Worm (Caenorhabditis elegans) whole organism, L4 larva: ENCODE data around the gene F35A5.8.
A peak's percentile ranks its signal among the peaks of the same experiment; 100 is the strongest.

Experiments
- D1046.2 ChIP-seq: fragments of 200-800 bp; sonication (Bioruptor generic); IDR thresholded peaks from 2 replicates; pipeline ENCODE4 v1.3.6; 2022; ENCODE audit warnings: missing genetic modification characterization, missing compliant biosample characterization
- ZK337.2 ChIP-seq: fragments of 200-800 bp; sonication (Bioruptor generic); IDR thresholded peaks from 2 replicates; pipeline ENCODE4 v1.3.6; 2022; ENCODE audit warnings: missing genetic modification reagents, missing genetic modification characterization, missing compliant biosample characterization
- ZK546.5 ChIP-seq, 2 experiments: sonication (generic microtip); optimal IDR thresholded peaks; 2 replicates each; lab custom pipeline; 2017; ENCODE audit warnings: missing biosample characterization in 2 of 2, missing genetic modification characterization in 2 of 2
- ceh-44 ChIP-seq: fragments of 200-800 bp; sonication (Bioruptor generic); IDR thresholded peaks from 2 replicates; pipeline ENCODE4 v1.3.6; 2022; ENCODE audit warnings: missing genetic modification reagents, missing genetic modification characterization, missing compliant biosample characterization
- ceh-62 ChIP-seq: sonication (generic microtip); optimal IDR thresholded peaks from 2 replicates; lab custom pipeline; 2017; ENCODE audit warnings: missing biosample characterization, missing genetic modification characterization
- ctbp-1 ChIP-seq: fragments of 200-800 bp; sonication (Bioruptor generic); IDR thresholded peaks from 2 replicates; pipeline ENCODE4 v1.3.6; 2022; ENCODE audit warnings: missing genetic modification reagents, missing genetic modification characterization, missing compliant biosample characterization
- daf-19 ChIP-seq: fragments of 200-800 bp; sonication (Bioruptor generic); conservative IDR thresholded peaks from 2 replicates; pipeline ENCODE4 v1.3.6; 2022; ENCODE audit warnings: missing genetic modification characterization, missing compliant biosample characterization
- dmd-8 ChIP-seq: fragments of 200-800 bp; sonication (Bioruptor generic); IDR thresholded peaks from 2 replicates; pipeline ENCODE4 v1.3.6; 2022; ENCODE audit warnings: missing genetic modification characterization, missing compliant biosample characterization
- dpl-1 ChIP-seq: fragments of 150-350 bp; optimal IDR thresholded peaks from 2 replicates; lab custom pipeline; 2014; ENCODE audit warnings: missing biosample characterization, missing genetic modification reagents, missing genetic modification characterization
- duxl-1 ChIP-seq: sonication (generic microtip); optimal IDR thresholded peaks from 2 replicates; lab custom pipeline; 2016; ENCODE audit warnings: mild to moderate bottlenecking, missing genetic modification characterization, moderate library complexity, missing compliant biosample characterization; ENCODE audit not compliant: poor library complexity
- egl-27 ChIP-seq: sonication (generic microtip); optimal IDR thresholded peaks from 3 replicates; lab custom pipeline; 2017; ENCODE audit warnings: missing biosample characterization, missing genetic modification reagents, missing genetic modification characterization
- egl-43 ChIP-seq: fragments of 200-800 bp; sonication (Bioruptor generic); IDR thresholded peaks from 2 replicates; pipeline ENCODE4 v1.3.6; 2022; ENCODE audit warnings: missing genetic modification reagents, missing genetic modification characterization, missing compliant biosample characterization
- fkh-10 ChIP-seq: fragments of 150-350 bp; optimal IDR thresholded peaks from 2 replicates; lab custom pipeline; 2014; ENCODE audit warnings: missing biosample characterization, missing genetic modification reagents, missing genetic modification characterization
- fos-1 ChIP-seq: fragments of 150-350 bp; optimal IDR thresholded peaks from 2 replicates; lab custom pipeline; 2014; ENCODE audit warnings: missing biosample characterization, missing genetic modification characterization
- hlh-11 ChIP-seq: fragments of 200-800 bp; sonication (Bioruptor generic); optimal IDR thresholded peaks from 2 replicates; lab custom pipeline; 2018; ENCODE audit warnings: mild to moderate bottlenecking, missing genetic modification characterization, missing compliant biosample characterization
- lin-29 ChIP-seq: fragments of 200-800 bp; sonication (Bioruptor generic); IDR thresholded peaks from 2 replicates; pipeline ENCODE4 v1.3.6; 2022; ENCODE audit warnings: missing genetic modification reagents, missing genetic modification characterization, missing compliant biosample characterization
- mdl-1 ChIP-seq, 2 experiments: fragments of 150-350 bp in 1 of 2; sonication (generic microtip) in 1 of 2; optimal IDR thresholded peaks; 2 replicates each; lab custom pipeline; 2014 to 2017; ENCODE audit warnings: missing biosample characterization in 2 of 2, missing genetic modification characterization in 2 of 2
- mdt-29 ChIP-seq: fragments of 200-800 bp; sonication (Bioruptor generic); IDR thresholded peaks from 2 replicates; pipeline ENCODE4 v1.3.6; 2022; ENCODE audit warnings: missing genetic modification reagents, missing genetic modification characterization, missing compliant biosample characterization
- mep-1 ChIP-seq: fragments of 150-350 bp; sonication (generic microtip); optimal IDR thresholded peaks from 3 replicates; lab custom pipeline; 2014; ENCODE audit warnings: missing biosample characterization, missing genetic modification characterization
- mxl-2 ChIP-seq: fragments of 200-800 bp; sonication (Bioruptor generic); conservative IDR thresholded peaks from 2 replicates; pipeline ENCODE4 v1.3.6; 2022; ENCODE audit warnings: missing genetic modification reagents, missing genetic modification characterization, missing compliant biosample characterization
- nhr-11 ChIP-seq: fragments of 150-350 bp; optimal IDR thresholded peaks from 2 replicates; lab custom pipeline; 2014; ENCODE audit warnings: missing biosample characterization, missing genetic modification characterization
- nhr-237 ChIP-seq: sonication (generic microtip); optimal IDR thresholded peaks from 2 replicates; lab custom pipeline; 2017; ENCODE audit warnings: missing biosample characterization, missing genetic modification characterization
- nhr-41 ChIP-seq: fragments of 200-800 bp; sonication (Bioruptor generic); IDR thresholded peaks from 2 replicates; pipeline ENCODE4 v1.3.6; 2022; ENCODE audit warnings: missing genetic modification reagents, missing genetic modification characterization, missing compliant biosample characterization
- nhr-48 ChIP-seq: sonication (generic microtip); optimal IDR thresholded peaks from 2 replicates; lab custom pipeline; 2016; ENCODE audit warnings: mild to moderate bottlenecking, missing genetic modification characterization, missing compliant biosample characterization
- nhr-77 ChIP-seq: fragments of 150-350 bp; optimal IDR thresholded peaks from 2 replicates; lab custom pipeline; 2014; ENCODE audit warnings: missing biosample characterization, missing genetic modification characterization
- pha-4 ChIP-seq, 2 experiments: fragments of 150-350 bp in 1 of 2; fragments of 200-800 bp in 1 of 2; sonication (Bioruptor generic) in 1 of 2; IDR thresholded peaks in 1 of 2; optimal IDR thresholded peaks in 1 of 2; 2 replicates each; pipeline versions ENCODE4 v1.3.6 to Lab custom; 2014 to 2022; ENCODE audit warnings: missing genetic modification characterization in 2 of 2, missing genetic modification reagents in 2 of 2, missing biosample characterization in 1 of 2, missing compliant biosample characterization in 1 of 2
- rbr-2 ChIP-seq: sonication (generic microtip); optimal IDR thresholded peaks from 2 replicates; lab custom pipeline; 2016; ENCODE audit warnings: missing genotype, missing genetic modification characterization, missing compliant biosample characterization
- snpc-1.2 ChIP-seq: fragments of 200-800 bp; sonication (Bioruptor generic); IDR thresholded peaks from 2 replicates; pipeline ENCODE4 v1.3.6; 2022; ENCODE audit warnings: missing genetic modification reagents, missing genetic modification characterization, missing compliant biosample characterization
- snpc-4 ChIP-seq: fragments of 150-350 bp; optimal IDR thresholded peaks from 2 replicates; lab custom pipeline; 2014; ENCODE audit warnings: missing biosample characterization, missing genetic modification characterization
- spr-1 ChIP-seq: sonication (generic microtip); optimal IDR thresholded peaks from 2 replicates; lab custom pipeline; 2016; ENCODE audit warnings: mild to moderate bottlenecking, missing genetic modification characterization, missing compliant biosample characterization
- spr-3 ChIP-seq: fragments of 200-800 bp; sonication (Bioruptor generic); optimal IDR thresholded peaks from 2 replicates; lab custom pipeline; 2018; ENCODE audit warnings: mild to moderate bottlenecking, missing genetic modification characterization, missing compliant biosample characterization
- tag-97 ChIP-seq: fragments of 200-800 bp; sonication (Bioruptor generic); IDR thresholded peaks from 2 replicates; pipeline ENCODE4 v1.3.6; 2022; ENCODE audit warnings: missing genetic modification characterization, missing compliant biosample characterization
- unc-130 ChIP-seq: sonication (generic microtip); optimal IDR thresholded peaks from 2 replicates; lab custom pipeline; 2016; ENCODE audit warnings: missing genetic modification reagents, missing genetic modification characterization, missing compliant biosample characterization
- unc-39 ChIP-seq: sonication (generic microtip); optimal IDR thresholded peaks from 2 replicates; lab custom pipeline; 2017; ENCODE audit warnings: missing biosample characterization, missing genetic modification characterization
- vab-7 ChIP-seq: fragments of 200-800 bp; sonication (Bioruptor generic); IDR thresholded peaks from 2 replicates; pipeline ENCODE4 v1.3.6; 2022; ENCODE audit warnings: missing genetic modification reagents, missing genetic modification characterization, missing compliant biosample characterization
- zag-1 ChIP-seq: fragments of 150-350 bp; optimal IDR thresholded peaks from 2 replicates; lab custom pipeline; 2014; ENCODE audit warnings: missing biosample characterization, missing genetic modification characterization
- zfp-2 ChIP-seq: sonication (generic microtip); optimal IDR thresholded peaks from 2 replicates; lab custom pipeline; 2016; ENCODE audit warnings: mild to moderate bottlenecking, missing genetic modification characterization, missing compliant biosample characterization
- zip-2 ChIP-seq: fragments of 150-350 bp; optimal IDR thresholded peaks from 2 replicates; lab custom pipeline; 2014; ENCODE audit warnings: missing biosample characterization, missing genetic modification characterization
- ztf-7 ChIP-seq: fragments of 150-350 bp; optimal IDR thresholded peaks from 2 replicates; lab custom pipeline; 2014; ENCODE audit warnings: missing biosample characterization, missing genetic modification characterization

F35A5.8 gene

DNA sequence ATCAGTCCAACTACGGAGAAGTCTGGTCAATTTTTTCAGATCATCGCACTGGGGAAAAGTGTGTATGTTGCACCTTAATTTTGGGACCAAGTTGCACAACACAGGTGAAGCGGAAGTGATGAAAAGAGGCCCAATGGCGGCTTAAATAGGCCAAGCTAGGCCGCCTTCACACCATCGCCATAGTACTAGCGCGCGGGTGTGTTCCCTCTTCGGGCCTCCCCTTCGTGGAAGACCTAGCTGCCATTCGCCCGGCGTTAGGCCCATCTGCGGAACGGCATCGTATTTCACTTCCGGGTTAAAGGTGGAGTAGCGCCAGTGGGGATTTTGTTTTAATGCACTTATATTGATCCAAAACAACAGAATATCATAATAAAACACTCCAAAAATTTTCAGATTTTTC lies 43.4 kb downstream of the F35A5.8 start:
- TF ChIP-seq mxl-2 (GFP tag; lab: Robert Waterston, UW) (0 out of 2 replicates have a peak, but pooled peaks have one; percentile 16), unc-130 (no peak), D1046.2 (GFP tag; lab: Robert Waterston, UW) (0 out of 2 replicates have a peak, but pooled peaks have one; percentile 34)

ce11 chrX:3759345-3759744 lies 43.9 kb downstream of the F35A5.8 start, which contains the start of gene T14G12.6:
T14G12.6 (minus strand) TSS chrX:3759445.
- TF ChIP-seq rbr-2 (no peak), dpl-1 (GFP tag; lab: Kevin White, UChicago) (no peak), nhr-77 (no peak), duxl-1 (tag; lab: Kevin White, UChicago) (no peak), zfp-2 (tag; lab: Kevin White, UChicago) (no peak), nhr-41 (GFP tag; lab: Robert Waterston, UW) (no peak), hlh-11 (no peak), mep-1 (tag; lab: Kevin White, UChicago) (no peak), daf-19 (no peak), tag-97 (GFP tag; lab: Robert Waterston, UW) (no peak), unc-39 (tag; lab: Kevin White, UChicago) (no peak), unc-130 (no peak), nhr-237 (no peak)
- TF ChIP-seq, all 104 proteins: peak for 0

ce11 chrX:3758399-3758798 lies 44.9 kb downstream of the F35A5.8 start, which contains the start of gene T14G12.12:
T14G12.12 (minus strand) TSS chrX:3758499.
- TF ChIP-seq vab-7 (no peak), spr-3 (GFP tag; lab: Kevin White, UChicago) (no peak), lin-29 (GFP tag; lab: Robert Waterston, UW) (no peak), egl-27 (no peak), nhr-77 (no peak), fkh-10 (no peak), snpc-4 (tag; lab: Kevin White, UChicago) (no peak), ceh-62 (tag; lab: Kevin White, UChicago) (no peak), pha-4 (GFP tag; IDR thresholded peaks at IDR 0.05; lab: Robert Waterston, UW) (no peak), pha-4 (tag; optimal IDR thresholded peaks at IDR 0.05; lab: Kevin White, UChicago) (no peak), ctbp-1 (GFP tag; lab: Robert Waterston, UW) (no peak), zip-2 (tag; lab: Kevin White, UChicago) (no peak), nhr-48 (no peak), mdt-29 (GFP tag; lab: Robert Waterston, UW) (no peak), nhr-11 (tag; lab: Kevin White, UChicago) (no peak), tag-97 (GFP tag; lab: Robert Waterston, UW) (no peak), daf-19 (no peak), dmd-8 (GFP tag; lab: Robert Waterston, UW) (no peak), mdl-1 (tag; optimal IDR thresholded peaks at IDR 0.05; lab: Kevin White, UChicago) (no peak), ceh-44 (GFP tag; lab: Robert Waterston, UW) (no peak), fos-1 (tag; lab: Kevin White, UChicago) (no peak)

DNA sequence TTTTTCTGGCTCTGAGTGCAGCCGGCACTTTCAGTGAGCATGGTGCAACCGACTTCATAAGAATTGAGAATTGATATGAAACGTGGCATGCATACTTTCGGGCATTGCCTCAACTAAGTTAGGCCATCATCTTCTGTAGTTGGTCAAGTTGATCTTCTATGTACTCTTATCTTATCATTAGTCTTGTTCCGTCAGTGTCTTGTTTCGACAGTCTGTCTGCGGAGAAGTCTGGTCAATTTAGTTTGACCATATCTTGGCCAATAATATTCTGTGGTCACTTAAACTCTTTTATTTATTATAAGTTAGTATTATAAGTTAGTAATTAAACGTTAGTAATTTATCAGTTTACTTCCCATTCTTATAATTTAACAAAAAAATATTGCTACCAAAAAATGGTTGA lies 47.0 kb downstream of the F35A5.8 start:
- TF ChIP-seq spr-1 (tag; lab: Kevin White, UChicago) (no peak), dpl-1 (GFP tag; lab: Kevin White, UChicago) (no peak), ZK546.5 (tag; optimal IDR thresholded peaks at IDR 0.05; lab: Kevin White, UChicago) (no peak), ceh-62 (tag; lab: Kevin White, UChicago) (no peak), egl-43 (no peak), snpc-1.2 (no peak), ZK337.2 (GFP tag; lab: Robert Waterston, UW) (no peak), zag-1 (no peak), ztf-7 (tag; lab: Kevin White, UChicago) (no peak), egl-27 (no peak)
